Fruit fly (Drosophila melanogaster) whole organism, wandering third instar larva: ENCODE measurements around the gene CG6340.

Experiments
- CrebA ChIP-seq: fragments of 200-800 bp; sonication (Bioruptor generic); optimal IDR thresholded peaks from 2 replicates; lab custom pipeline; 2016; ENCODE audit warnings: missing biosample characterization, mild to moderate bottlenecking, missing genetic modification characterization, borderline replicate concordance
- Mio ChIP-seq: sonication (Bioruptor generic); optimal IDR thresholded peaks from 2 replicates; lab custom pipeline; 2016; ENCODE audit warnings: missing biosample characterization, missing genetic modification characterization
- Rel ChIP-seq, 2 experiments: fragments of 200-800 bp; sonication (Bioruptor generic) in 1 of 2; optimal IDR thresholded peaks; 2 replicates in 1 of 2; 3 replicates in 1 of 2; lab custom pipeline; 2016 to 2019; ENCODE audit warnings: mild to moderate bottlenecking in 2 of 2, missing biosample characterization in 2 of 2, missing genetic modification characterization in 2 of 2, moderate library complexity in 1 of 2
- dsf ChIP-seq: sonication (Bioruptor generic); optimal IDR thresholded peaks from 2 replicates; lab custom pipeline; 2016; ENCODE audit warnings: missing biosample characterization, missing genetic modification characterization, borderline replicate concordance
- foxo ChIP-seq, 2 experiments: fragments of 200-800 bp; sonication (Bioruptor generic); optimal IDR thresholded peaks; 2 replicates in 1 of 2; 3 replicates in 1 of 2; lab custom pipeline; 2016 to 2017; ENCODE audit warnings: missing biosample characterization in 2 of 2, missing genetic modification characterization in 2 of 2
- fru ChIP-seq: fragments of 200-800 bp; sonication (Bioruptor generic); optimal IDR thresholded peaks from 3 replicates; lab custom pipeline; 2016; ENCODE audit warnings: missing biosample characterization, mild to moderate bottlenecking, missing genetic modification characterization
- h ChIP-seq: fragments of 200-800 bp; sonication (Bioruptor generic); optimal IDR thresholded peaks from 3 replicates; lab custom pipeline; 2016; ENCODE audit warnings: missing biosample characterization, mild to moderate bottlenecking, missing genetic modification characterization
- pan ChIP-seq: fragments of >200 bp; optimal IDR thresholded peaks from 2 replicates; lab custom pipeline; 2017
- rgr ChIP-seq: fragments of 200-800 bp; sonication (Bioruptor generic); optimal IDR thresholded peaks from 3 replicates; lab custom pipeline; 2016; ENCODE audit warnings: missing biosample characterization, mild to moderate bottlenecking, missing genetic modification characterization
- sv ChIP-seq: fragments of 200-800 bp; sonication (Bioruptor generic); optimal IDR thresholded peaks from 3 replicates; lab custom pipeline; 2016; ENCODE audit warnings: missing biosample characterization, missing genetic modification characterization
- usp ChIP-seq: fragments of >200 bp; optimal IDR thresholded peaks from 2 replicates; lab custom pipeline; 2017; ENCODE audit warnings: missing biosample characterization, missing genetic modification characterization
- woc ChIP-seq: sonication (Bioruptor generic); optimal IDR thresholded peaks from 2 replicates; lab custom pipeline; 2016; ENCODE audit warnings: missing biosample characterization, mild to moderate bottlenecking, missing genetic modification characterization

dm6 chrX:15498791-15499190 is 16.6 kb downstream of the CG6340 start:
- TF ChIP-seq fru, result peak; percentile 12
- TF ChIP-seq usp (GFP tag; lab: Kevin White, UChicago), result no peak
- no peak for TF ChIP-seq sv (GFP tag; lab: Kevin White, UChicago)
- TF ChIP-seq foxo (GFP tag; optimal IDR thresholded peaks at IDR 0.05; lab: Kevin White, UChicago), result peak in 1 of 2 experiments; percentile 26
- TF ChIP-seq h (GFP tag; lab: Kevin White, UChicago), result peak; percentile 55
- peak; percentile 42 for TF ChIP-seq rgr (GFP tag; lab: Kevin White, UChicago)
- TF ChIP-seq Rel (GFP tag; optimal IDR thresholded peaks at IDR 0.05; lab: Kevin White, UChicago), result no peak
- peak; percentile 41 for TF ChIP-seq Rel (tag; optimal IDR thresholded peaks at IDR 0.05; lab: Kevin White, UChicago)
- TF ChIP-seq dsf (GFP tag; lab: Kevin White, UChicago), result no peak
- TF ChIP-seq Mio (GFP tag; lab: Kevin White, UChicago), result no peak
- no peak for TF ChIP-seq woc (GFP tag; lab: Kevin White, UChicago)
- no peak for TF ChIP-seq CrebA (GFP tag; lab: Kevin White, UChicago)
- TF ChIP-seq pan, result no peak
